Worm (Caenorhabditis elegans) whole organism, mixed stage, embryonic: Measurements from ENCODE around the gene F47B10.5.

Source experiments
- M03D4.4 ChIP-seq: sonication (generic microtip); optimal IDR thresholded peaks from 2 replicates; lab custom pipeline; 2017; ENCODE audit warnings: mild to moderate bottlenecking, missing genetic modification characterization, missing compliant biosample characterization
- bed-3 ChIP-seq: fragments of 200-800 bp; sonication (Bioruptor generic); optimal IDR thresholded peaks from 3 replicates; lab custom pipeline; 2018; ENCODE audit warnings: mild to moderate bottlenecking, missing genetic modification characterization, moderate library complexity, missing compliant biosample characterization
- blmp-1 ChIP-seq: fragments of 150-350 bp; optimal IDR thresholded peaks from 2 replicates; lab custom pipeline; 2014; ENCODE audit warnings: missing biosample characterization, missing genetic modification characterization
- ceh-39 ChIP-seq: fragments of 150-350 bp; optimal IDR thresholded peaks from 2 replicates; lab custom pipeline; 2014; ENCODE audit warnings: missing biosample characterization, missing genetic modification characterization
- ceh-43 ChIP-seq: fragments of 200-800 bp; sonication (Bioruptor generic); optimal IDR thresholded peaks from 2 replicates; lab custom pipeline; 2018; ENCODE audit warnings: mild to moderate bottlenecking, missing genetic modification characterization, moderate library complexity, missing compliant biosample characterization
- ceh-83 ChIP-seq: fragments of 200-800 bp; sonication (Bioruptor generic); optimal IDR thresholded peaks from 2 replicates; lab custom pipeline; 2018; ENCODE audit warnings: mild to moderate bottlenecking, missing genetic modification characterization, missing compliant biosample characterization
- ces-1 ChIP-seq: fragments of 150-350 bp; optimal IDR thresholded peaks from 2 replicates; lab custom pipeline; 2014; ENCODE audit warnings: missing biosample characterization, missing genetic modification reagents, missing genetic modification characterization
- cnd-1 ChIP-seq: fragments of 200-800 bp; sonication (Bioruptor generic); optimal IDR thresholded peaks from 2 replicates; lab custom pipeline; 2018; ENCODE audit warnings: mild to moderate bottlenecking, missing genetic modification characterization, missing compliant biosample characterization
- drap-1 ChIP-seq: fragments of 200-800 bp; sonication (Bioruptor generic); optimal IDR thresholded peaks from 3 replicates; lab custom pipeline; 2018; ENCODE audit warnings: mild to moderate bottlenecking, missing genetic modification characterization, missing compliant biosample characterization
- elt-1 ChIP-seq: sonication (generic microtip); optimal IDR thresholded peaks from 2 replicates; lab custom pipeline; 2017; ENCODE audit warnings: missing genetic modification characterization, mild to moderate bottlenecking, missing compliant biosample characterization, antibody characterized with exemption, moderate library complexity, borderline replicate concordance; ENCODE audit not compliant: insufficient read depth
- elt-3 ChIP-seq: fragments of 150-350 bp; optimal IDR thresholded peaks from 2 replicates; lab custom pipeline; 2014; ENCODE audit warnings: missing biosample characterization, missing genetic modification characterization
- flh-1 ChIP-seq: fragments of 200-800 bp; sonication (Bioruptor generic); optimal IDR thresholded peaks from 2 replicates; lab custom pipeline; 2018; ENCODE audit warnings: mild to moderate bottlenecking, missing genetic modification characterization, moderate library complexity, missing compliant biosample characterization
- ham-2 ChIP-seq: fragments of 200-800 bp; sonication (Bioruptor generic); optimal IDR thresholded peaks from 2 replicates; lab custom pipeline; 2018; ENCODE audit warnings: mild to moderate bottlenecking, missing genetic modification characterization, missing compliant biosample characterization
- hlh-1 ChIP-seq: fragments of 150-350 bp; optimal IDR thresholded peaks from 2 replicates; lab custom pipeline; 2014; ENCODE audit warnings: missing biosample characterization, missing genetic modification reagents, missing genetic modification characterization
- lin-13 ChIP-seq: fragments of 150-350 bp; optimal IDR thresholded peaks from 2 replicates; lab custom pipeline; 2014; ENCODE audit warnings: missing biosample characterization, missing genetic modification characterization
- lsy-2 ChIP-seq: fragments of 150-350 bp; optimal IDR thresholded peaks from 2 replicates; lab custom pipeline; 2014; ENCODE audit warnings: missing biosample characterization, missing genetic modification characterization
- mab-5 ChIP-seq: fragments of 150-350 bp; optimal IDR thresholded peaks from 2 replicates; lab custom pipeline; 2014; ENCODE audit warnings: missing biosample characterization, missing genetic modification characterization
- mep-1 ChIP-seq: fragments of 150-350 bp; optimal IDR thresholded peaks from 2 replicates; lab custom pipeline; 2017; ENCODE audit warnings: missing biosample characterization, missing genetic modification reagents, missing genetic modification characterization, inconsistent platforms
- mls-2 ChIP-seq: sonication (generic microtip); optimal IDR thresholded peaks from 2 replicates; lab custom pipeline; 2016; ENCODE audit warnings: mild to moderate bottlenecking, missing genetic modification characterization, moderate library complexity, missing compliant biosample characterization
- nhr-12 ChIP-seq: fragments of 150-350 bp; optimal IDR thresholded peaks from 2 replicates; lab custom pipeline; 2014; ENCODE audit warnings: missing biosample characterization, missing genetic modification characterization
- nhr-2 ChIP-seq: fragments of 150-350 bp; optimal IDR thresholded peaks from 2 replicates; lab custom pipeline; 2014; ENCODE audit warnings: missing biosample characterization, missing genetic modification characterization
- nhr-237 ChIP-seq: fragments of 150-350 bp; optimal IDR thresholded peaks from 2 replicates; lab custom pipeline; 2014; ENCODE audit warnings: missing biosample characterization, missing genetic modification characterization
- nhr-28 ChIP-seq: fragments of 150-350 bp; optimal IDR thresholded peaks from 2 replicates; lab custom pipeline; 2014; ENCODE audit warnings: missing biosample characterization, missing genetic modification characterization
- pha-4 ChIP-seq: fragments of 150-350 bp; optimal IDR thresholded peaks from 2 replicates; lab custom pipeline; 2018; ENCODE audit warnings: missing biosample characterization, missing genetic modification reagents, missing genetic modification characterization
- sem-2 ChIP-seq: fragments of 200-800 bp; sonication (Bioruptor generic); optimal IDR thresholded peaks from 2 replicates; lab custom pipeline; 2018; ENCODE audit warnings: mild to moderate bottlenecking, missing genetic modification characterization, missing compliant biosample characterization
- snpc-4 ChIP-seq: fragments of 150-350 bp; optimal IDR thresholded peaks from 2 replicates; lab custom pipeline; 2014; ENCODE audit warnings: missing biosample characterization, missing genetic modification characterization
- sptf-1 ChIP-seq: sonication (generic microtip); optimal IDR thresholded peaks from 2 replicates; lab custom pipeline; 2017; ENCODE audit warnings: mild to moderate bottlenecking, missing genetic modification characterization, moderate library complexity, missing compliant biosample characterization
- tbx-8 ChIP-seq: fragments of 200-800 bp; sonication (Bioruptor generic); optimal IDR thresholded peaks from 2 replicates; lab custom pipeline; 2018; ENCODE audit warnings: mild to moderate bottlenecking, missing genetic modification characterization, moderate library complexity, missing compliant biosample characterization
- unc-120 ChIP-seq: sonication (generic microtip); optimal IDR thresholded peaks from 2 replicates; lab custom pipeline; 2017; ENCODE audit warnings: missing genetic modification characterization, missing compliant biosample characterization; ENCODE audit not compliant: poor library complexity, severe bottlenecking
- unc-39 ChIP-seq: fragments of 150-350 bp; optimal IDR thresholded peaks from 2 replicates; lab custom pipeline; 2014; ENCODE audit warnings: missing biosample characterization, missing genetic modification characterization
- unc-62 ChIP-seq: fragments of 150-350 bp; optimal IDR thresholded peaks from 2 replicates; lab custom pipeline; 2014; ENCODE audit warnings: missing biosample characterization, missing genetic modification reagents, missing genetic modification characterization
- zip-8 ChIP-seq: fragments of 150-350 bp; optimal IDR thresholded peaks from 2 replicates; lab custom pipeline; 2014; ENCODE audit warnings: missing biosample characterization, missing genetic modification characterization
- ztf-11 ChIP-seq: fragments of 150-350 bp; optimal IDR thresholded peaks from 2 replicates; lab custom pipeline; 2014; ENCODE audit warnings: missing biosample characterization, missing genetic modification characterization

Gene F47B10.5

DNA sequence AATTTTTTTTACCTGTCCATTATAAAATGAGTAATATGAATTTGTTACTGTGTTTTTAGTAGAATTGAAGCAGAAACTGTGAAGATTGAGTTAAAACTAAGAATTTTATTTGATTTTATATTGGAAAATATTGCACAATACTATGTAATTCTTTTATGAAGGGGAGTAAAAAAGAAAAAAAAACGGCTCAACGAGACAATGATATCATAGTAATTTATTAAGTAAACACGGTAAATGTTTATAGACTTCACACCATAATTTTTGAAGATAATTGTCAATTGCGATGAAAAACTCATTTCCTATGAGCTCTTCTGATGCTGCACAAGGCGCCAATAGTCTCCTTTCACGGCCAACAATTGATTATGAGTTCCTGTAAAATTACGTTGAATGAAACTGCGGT, 31.1 kb downstream of the F47B10.5 start, which contains the start of gene pgp-5:
TSS of gene pgp-5 (minus strand) at position 87 of the 400 bp plus-strand sequence.
- TF ChIP-seq tbx-8 (GFP tag; lab: Kevin White, UChicago): no peak
- TF ChIP-seq cnd-1 (tag; lab: Kevin White, UChicago): no peak
- TF ChIP-seq nhr-237: no peak
- TF ChIP-seq zip-8: no peak
- no peak for TF ChIP-seq blmp-1
- no peak for TF ChIP-seq elt-3
- TF ChIP-seq ceh-39 (tag; lab: Kevin White, UChicago): no peak

DNA sequence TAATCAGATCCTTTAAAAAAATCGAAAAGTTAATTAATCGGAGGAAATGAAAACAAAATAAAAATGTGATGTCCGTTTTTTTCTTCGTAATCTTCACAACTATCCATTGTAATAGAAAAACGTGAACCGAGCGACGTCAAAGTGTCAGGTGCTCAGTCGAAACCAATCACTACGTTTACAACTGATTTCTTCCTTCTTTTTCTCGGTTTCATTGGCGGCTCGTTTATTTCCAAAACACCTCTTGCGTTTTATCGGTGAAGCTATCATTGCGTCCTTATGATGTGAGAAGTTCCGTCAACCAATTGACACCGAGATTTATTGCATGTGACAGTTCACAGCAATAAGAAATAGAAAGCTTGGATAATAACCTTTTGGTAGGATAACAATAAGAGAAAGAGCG, 37.1 kb downstream of the F47B10.5 start:
- peak; percentile 29 for TF ChIP-seq unc-62 (GFP tag; lab: Kevin White, UChicago)
- peak; percentile 91 for TF ChIP-seq hlh-1 (tag; lab: Kevin White, UChicago)
- TF ChIP-seq bed-3 (GFP tag; lab: Kevin White, UChicago): no peak
- no peak for TF ChIP-seq ces-1 (GFP tag; lab: Kevin White, UChicago)
- no peak for TF ChIP-seq zip-8
- no peak for TF ChIP-seq lin-13 (tag; lab: Kevin White, UChicago)
- TF ChIP-seq lsy-2: no peak

DNA sequence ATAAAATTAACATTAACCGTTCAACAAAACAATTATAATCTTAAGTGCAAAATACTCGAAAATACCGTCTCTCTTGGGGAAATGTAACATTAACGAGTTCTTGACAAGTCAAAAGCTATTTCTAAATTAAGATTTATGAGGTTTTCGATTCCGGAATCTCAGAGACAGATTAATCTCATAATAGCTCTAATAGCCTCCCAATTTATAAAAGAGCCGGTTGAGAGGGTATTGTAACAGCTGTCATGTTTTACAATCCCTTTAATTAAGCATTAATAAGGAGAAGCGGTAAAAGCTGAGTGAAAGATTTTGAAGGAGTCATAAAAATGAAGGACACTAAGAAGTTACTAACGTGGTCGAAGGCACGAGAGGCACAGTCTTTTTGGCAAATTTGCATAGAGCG, 38.6 kb downstream of the F47B10.5 start:
- TF ChIP-seq sptf-1 (tag; lab: Kevin White, UChicago) (no peak), cnd-1 (tag; lab: Kevin White, UChicago) (peak; percentile 46), ham-2 (GFP tag; lab: Kevin White, UChicago) (no peak), ces-1 (GFP tag; lab: Kevin White, UChicago) (peak; percentile 91), snpc-4 (tag; lab: Kevin White, UChicago) (no peak), hlh-1 (tag; lab: Kevin White, UChicago) (no peak)

DNA sequence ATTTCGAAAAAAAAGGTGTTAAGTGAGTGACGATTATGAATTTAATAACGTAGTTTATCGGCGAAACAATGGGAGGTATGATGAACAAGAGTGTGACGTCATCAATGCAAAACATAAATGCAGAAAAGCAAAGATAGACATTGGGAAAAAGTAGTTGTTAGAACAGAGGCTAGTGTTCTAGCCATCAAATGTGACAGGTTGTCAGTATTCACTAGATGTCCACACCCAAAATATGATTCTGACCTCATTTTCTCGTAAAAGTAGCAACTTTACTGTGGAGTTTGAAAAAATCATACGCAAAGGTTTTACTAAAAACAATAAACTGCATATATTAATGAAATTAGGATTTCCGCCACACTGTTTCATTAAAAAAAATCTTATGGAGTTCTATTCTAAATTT, 39.2 kb downstream of the F47B10.5 start:
- TF ChIP-seq unc-62 (GFP tag; lab: Kevin White, UChicago) (peak; percentile 17), zip-8 (peak; percentile 13), nhr-237 (no peak)
- TF ChIP-seq, all 35 proteins: peak for 2

DNA sequence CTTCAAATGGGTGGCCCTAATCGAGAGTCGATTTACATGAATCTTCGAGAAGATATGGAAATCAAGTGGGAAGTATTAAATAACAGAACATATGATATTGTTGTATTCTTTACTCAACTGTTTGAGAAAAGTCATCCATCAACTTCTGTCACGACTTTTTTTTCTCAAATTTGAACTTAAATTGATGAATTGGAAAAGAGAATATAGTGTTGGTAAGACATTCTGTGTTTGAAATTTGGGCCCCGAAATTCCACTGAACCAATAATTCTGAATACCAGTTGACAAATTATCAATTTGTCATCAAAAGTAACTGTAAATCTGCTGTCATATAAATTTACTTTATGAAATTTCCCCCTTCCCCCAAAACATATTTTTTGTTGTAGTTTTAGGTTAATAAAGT, 43.5 kb downstream of the F47B10.5 start:
- no peak for TF ChIP-seq mab-5 (tag; lab: Kevin White, UChicago)
- no peak for TF ChIP-seq unc-39
- TF ChIP-seq lin-13 (tag; lab: Kevin White, UChicago): no peak
- no peak for TF ChIP-seq sptf-1 (tag; lab: Kevin White, UChicago)
- TF ChIP-seq ztf-11: no peak
- TF ChIP-seq ces-1 (GFP tag; lab: Kevin White, UChicago): no peak
- no peak for TF ChIP-seq mep-1 (tag; lab: Kevin White, UChicago)
- TF ChIP-seq unc-120 (tag; lab: Kevin White, UChicago): no peak
- TF ChIP-seq drap-1: no peak
- no peak for TF ChIP-seq M03D4.4
- no peak for TF ChIP-seq flh-1 (GFP tag; lab: Kevin White, UChicago)
- TF ChIP-seq nhr-2: no peak

DNA sequence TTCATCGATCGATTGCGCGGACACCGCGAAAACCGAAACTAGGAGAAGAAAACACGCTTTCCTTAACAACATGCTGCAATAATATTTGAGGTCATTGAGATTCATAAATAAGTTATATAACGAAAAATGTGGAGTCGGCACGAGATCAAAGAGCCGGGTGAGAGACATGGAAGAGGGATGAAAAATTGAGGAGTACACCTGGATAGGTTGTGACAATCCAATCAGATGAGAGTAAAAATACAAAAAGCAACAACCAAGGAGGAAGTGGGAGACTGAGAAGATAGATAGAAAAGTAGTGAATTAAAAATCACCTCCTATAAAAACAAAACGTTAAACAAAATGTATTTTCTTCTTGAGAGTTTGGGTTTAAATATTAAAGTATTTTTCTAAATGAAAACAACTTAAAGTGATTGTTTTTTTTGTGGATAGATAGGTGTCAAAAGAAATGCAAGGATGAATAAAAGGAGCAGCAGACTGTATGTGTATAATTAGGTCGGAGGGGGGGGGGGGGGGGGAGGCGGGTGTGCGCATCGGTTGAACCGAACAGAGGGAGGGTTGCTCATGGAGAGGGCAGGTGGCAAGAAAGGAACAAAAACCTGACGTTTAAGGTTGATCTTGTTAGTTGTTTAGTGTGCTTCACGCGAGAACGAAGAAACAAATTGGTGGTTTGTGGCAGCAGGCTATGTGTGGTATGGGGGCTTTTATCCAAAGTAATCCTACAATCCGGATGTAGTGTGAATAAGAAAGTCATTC, 45.6 kb downstream of the F47B10.5 start, which contains the start of gene C05A9.2:
TSS of gene C05A9.2 (minus strand) at position 73 of the 753 bp plus-strand sequence.
- TF ChIP-seq elt-3: no peak
- no peak for TF ChIP-seq nhr-28
- no peak for TF ChIP-seq unc-39
- TF ChIP-seq drap-1: no peak
- peak; percentile 50 for TF ChIP-seq sptf-1 (tag; lab: Kevin White, UChicago)
- no peak for TF ChIP-seq M03D4.4
- no peak for TF ChIP-seq lsy-2
- TF ChIP-seq flh-1 (GFP tag; lab: Kevin White, UChicago): no peak
- no peak for TF ChIP-seq tbx-8 (GFP tag; lab: Kevin White, UChicago)
- no peak for TF ChIP-seq ham-2 (GFP tag; lab: Kevin White, UChicago)
- no peak for TF ChIP-seq ces-1 (GFP tag; lab: Kevin White, UChicago)
- TF ChIP-seq unc-62 (GFP tag; lab: Kevin White, UChicago): no peak
- no peak for TF ChIP-seq nhr-2
- TF ChIP-seq cnd-1 (tag; lab: Kevin White, UChicago): peak; percentile 52
- no peak for TF ChIP-seq pha-4 (tag; lab: Kevin White, UChicago)
- TF ChIP-seq ceh-43: peak; percentile 9
- no peak for TF ChIP-seq elt-1 (tag; lab: Kevin White, UChicago)
- TF ChIP-seq lin-13 (tag; lab: Kevin White, UChicago): no peak
- TF ChIP-seq zip-8: no peak
- TF ChIP-seq mls-2: peak; percentile 8
- TF ChIP-seq hlh-1 (tag; lab: Kevin White, UChicago): no peak
- no peak for TF ChIP-seq ceh-83 (GFP tag; lab: Kevin White, UChicago)
- no peak for TF ChIP-seq ceh-39 (tag; lab: Kevin White, UChicago)
- TF ChIP-seq bed-3 (GFP tag; lab: Kevin White, UChicago): no peak
- TF ChIP-seq nhr-12 (tag; lab: Kevin White, UChicago): no peak
- no peak for TF ChIP-seq sem-2 (GFP tag; lab: Kevin White, UChicago)
- no peak for TF ChIP-seq mep-1 (tag; lab: Kevin White, UChicago)
